Worm (Caenorhabditis elegans) whole organism, late embryonic: ENCODE measurements around the gene trx-3.

ENCODE experiments used
- F13H6.1 ChIP-seq: sonication (generic microtip); optimal IDR thresholded peaks from 2 replicates; lab custom pipeline; 2016; ENCODE audit warnings: missing genetic modification characterization, missing compliant biosample characterization
- K02D7.2 ChIP-seq: sonication (generic microtip); optimal IDR thresholded peaks from 2 replicates; lab custom pipeline; 2017; ENCODE audit warnings: mild to moderate bottlenecking, missing genetic modification characterization, missing compliant biosample characterization
- ama-1 ChIP-seq: fragments of 150-350 bp; optimal IDR thresholded peaks from 2 replicates; lab custom pipeline; 2014
- ceh-18 ChIP-seq: sonication (generic microtip); optimal IDR thresholded peaks from 2 replicates; lab custom pipeline; 2016; ENCODE audit warnings: missing genetic modification characterization, missing compliant biosample characterization
- ceh-2 ChIP-seq: sonication (generic microtip); optimal IDR thresholded peaks from 2 replicates; lab custom pipeline; 2016; ENCODE audit warnings: missing genotype, missing genetic modification characterization, missing compliant biosample characterization
- ceh-31 ChIP-seq: sonication (generic microtip); optimal IDR thresholded peaks from 2 replicates; lab custom pipeline; 2016; ENCODE audit warnings: missing genetic modification characterization, missing compliant biosample characterization
- ceh-34 ChIP-seq: sonication (generic microtip); optimal IDR thresholded peaks from 2 replicates; lab custom pipeline; 2016; ENCODE audit warnings: mild to moderate bottlenecking, missing genetic modification characterization, missing compliant biosample characterization
- ceh-6 ChIP-seq: fragments of 200-800 bp; sonication (Bioruptor generic); optimal IDR thresholded peaks from 2 replicates; lab custom pipeline; 2018; ENCODE audit warnings: mild to moderate bottlenecking, missing genetic modification characterization, missing compliant biosample characterization
- elt-2 ChIP-seq: sonication (generic microtip); optimal IDR thresholded peaks from 2 replicates; lab custom pipeline; 2016; ENCODE audit warnings: missing genetic modification reagents, missing genetic modification characterization, missing compliant biosample characterization
- fax-1 ChIP-seq: sonication (generic microtip); optimal IDR thresholded peaks from 2 replicates; lab custom pipeline; 2016; ENCODE audit warnings: missing genotype, missing genetic modification characterization, missing compliant biosample characterization
- fkh-10 ChIP-seq: fragments of 150-350 bp; optimal IDR thresholded peaks from 2 replicates; lab custom pipeline; 2014; ENCODE audit warnings: missing biosample characterization, missing genetic modification reagents, missing genetic modification characterization
- hlh-6 ChIP-seq: sonication (generic microtip); optimal IDR thresholded peaks from 2 replicates; lab custom pipeline; 2016; ENCODE audit warnings: missing genotype, missing genetic modification characterization, missing compliant biosample characterization
- lim-6 ChIP-seq: sonication (generic microtip); optimal IDR thresholded peaks from 2 replicates; lab custom pipeline; 2016; ENCODE audit warnings: missing genetic modification characterization, missing compliant biosample characterization
- madf-2 ChIP-seq: sonication (generic microtip); optimal IDR thresholded peaks from 2 replicates; lab custom pipeline; 2017; ENCODE audit warnings: missing genetic modification characterization, missing compliant biosample characterization
- mec-3 ChIP-seq: sonication (generic microtip); optimal IDR thresholded peaks from 2 replicates; lab custom pipeline; 2016; ENCODE audit warnings: borderline replicate concordance, missing genetic modification characterization, missing compliant biosample characterization
- nfya-1 ChIP-seq: sonication (generic microtip); optimal IDR thresholded peaks from 2 replicates; lab custom pipeline; 2017; ENCODE audit warnings: missing genetic modification characterization, mild to moderate bottlenecking, missing compliant biosample characterization, antibody characterized with exemption, moderate library complexity
- nhr-232 ChIP-seq: sonication (generic microtip); optimal IDR thresholded peaks from 2 replicates; lab custom pipeline; 2016; ENCODE audit warnings: missing genetic modification characterization, missing compliant biosample characterization
- pag-3 ChIP-seq: sonication (generic microtip); optimal IDR thresholded peaks from 2 replicates; lab custom pipeline; 2016; ENCODE audit warnings: missing compliant biosample characterization, missing genetic modification characterization, borderline replicate concordance
- pax-1 ChIP-seq: fragments of 150-350 bp; optimal IDR thresholded peaks from 2 replicates; lab custom pipeline; 2014; ENCODE audit warnings: missing biosample characterization, missing genetic modification characterization
- pha-2 ChIP-seq: sonication (generic microtip); optimal IDR thresholded peaks from 2 replicates; lab custom pipeline; 2017; ENCODE audit warnings: mild to moderate bottlenecking, missing genetic modification characterization, missing compliant biosample characterization
- pqm-1 ChIP-seq: sonication (generic microtip); optimal IDR thresholded peaks from 2 replicates; lab custom pipeline; 2016; ENCODE audit warnings: missing genetic modification characterization, missing compliant biosample characterization
- ref-2 ChIP-seq: sonication (generic microtip); optimal IDR thresholded peaks from 2 replicates; lab custom pipeline; 2016; ENCODE audit warnings: missing genetic modification characterization, missing compliant biosample characterization
- sdc-2 ChIP-seq: sonication (generic microtip); optimal IDR thresholded peaks from 2 replicates; lab custom pipeline; 2016; ENCODE audit warnings: missing genotype, missing genetic modification characterization, missing compliant biosample characterization
- syd-9 ChIP-seq: sonication (generic microtip); optimal IDR thresholded peaks from 2 replicates; lab custom pipeline; 2016; ENCODE audit warnings: mild to moderate bottlenecking, missing genetic modification characterization, moderate library complexity, missing compliant biosample characterization
- tbx-2 ChIP-seq: sonication (generic microtip); optimal IDR thresholded peaks from 2 replicates; lab custom pipeline; 2016; ENCODE audit warnings: missing genetic modification characterization, missing compliant biosample characterization
- unc-3 ChIP-seq, 2 experiments: fragments of 200-800 bp in 1 of 2; sonication (Bioruptor generic) in 1 of 2; sonication (generic microtip) in 1 of 2; conservative IDR thresholded peaks in 1 of 2; optimal IDR thresholded peaks in 1 of 2; 2 replicates each; pipeline versions ENCODE4 v1.3.6 to Lab custom; 2016 to 2022; ENCODE audit warnings: missing compliant biosample characterization in 2 of 2, missing genetic modification characterization in 2 of 2, missing genetic modification reagents in 1 of 2
- unc-55 ChIP-seq: sonication (generic microtip); optimal IDR thresholded peaks from 2 replicates; lab custom pipeline; 2017; ENCODE audit warnings: missing biosample characterization, missing genetic modification reagents, missing genetic modification characterization
- unc-86 ChIP-seq: sonication (generic microtip); optimal IDR thresholded peaks from 2 replicates; lab custom pipeline; 2016; ENCODE audit warnings: missing genetic modification characterization, missing compliant biosample characterization

trx-3 gene

ce11 chrIV:4454330-4455173 is 32.3 kb upstream of the trx-3 start, which contains the start of gene R08C7.11:
Gene R08C7.11 (minus strand): TSS chrIV:4454937.
- TF ChIP-seq ceh-6 (peak; percentile 17), ceh-18 (tag; lab: Kevin White, UChicago) (peak; percentile 30), nfya-1 (tag; lab: Kevin White, UChicago) (peak; percentile 16), nhr-232 (tag; lab: Kevin White, UChicago) (no peak), tbx-2 (no peak), sdc-2 (peak; percentile 50), ceh-31 (tag; lab: Kevin White, UChicago) (no peak)

ce11 chrIV:4456658-4457057 is 30.2 kb upstream of the trx-3 start:
- TF ChIP-seq mec-3 (tag; lab: Kevin White, UChicago) (no peak), ref-2 (no peak), unc-86 (tag; lab: Kevin White, UChicago) (no peak)
- TF ChIP-seq, all 69 proteins: peak for 0

ce11 chrIV:4459342-4459741 is 27.5 kb upstream of the trx-3 start:
- TF ChIP-seq ceh-2 (tag; lab: Kevin White, UChicago) (no peak), madf-2 (tag; lab: Kevin White, UChicago) (no peak), syd-9 (tag; lab: Kevin White, UChicago) (no peak), lim-6 (tag; lab: Kevin White, UChicago) (no peak), elt-2 (tag; lab: Kevin White, UChicago) (no peak), unc-3 (GFP tag; conservative IDR thresholded peaks at IDR 0.05; lab: Robert Waterston, UW) (no peak), unc-3 (tag; optimal IDR thresholded peaks at IDR 0.05; lab: Kevin White, UChicago) (no peak), ceh-18 (tag; lab: Kevin White, UChicago) (no peak), fkh-10 (GFP tag; lab: Kevin White, UChicago) (no peak), nfya-1 (tag; lab: Kevin White, UChicago) (no peak), pqm-1 (tag; lab: Kevin White, UChicago) (no peak), pax-1 (tag; lab: Kevin White, UChicago) (no peak), ceh-34 (no peak), unc-55 (no peak), K02D7.2 (tag; lab: Kevin White, UChicago) (no peak)

- TF ChIP-seq sdc-2 (no peak), pha-2 (tag; lab: Kevin White, UChicago) (no peak)
Measured at ce11 chrIV:4463132-4463531, 23.7 kb upstream of the trx-3 start, which contains the start of gene M01H9.2. Gene M01H9.2 (minus strand): TSS chrIV:4463232.

ce11 chrIV:4465184-4465583 is 21.6 kb upstream of the trx-3 start, which contains the start of gene M01H9.5:
Gene M01H9.5 (plus strand): TSS chrIV:4465484.
- TF ChIP-seq ceh-31 (tag; lab: Kevin White, UChicago) (no peak), sdc-2 (no peak), syd-9 (tag; lab: Kevin White, UChicago) (no peak), mec-3 (tag; lab: Kevin White, UChicago) (no peak), K02D7.2 (tag; lab: Kevin White, UChicago) (no peak), hlh-6 (no peak)

- TF ChIP-seq ama-1 (lab: Kevin White, UChicago) (peak; percentile 40), fax-1 (tag; lab: Kevin White, UChicago) (no peak), unc-55 (no peak), F13H6.1 (no peak), pag-3 (tag; lab: Kevin White, UChicago) (no peak)
- TF ChIP-seq, all 69 proteins: peak for 1
Measured at ce11 chrIV:4468046-4468727, 18.6 kb upstream of the trx-3 start.
